Fruit fly (Drosophila melanogaster) whole organism, embryonic: ENCODE data around the gene PNKP.

ENCODE experiments used
- CG10147 ChIP-seq: fragments of 200-800 bp; sonication (Bioruptor generic); optimal IDR thresholded peaks from 2 replicates; lab custom pipeline; 2019; ENCODE audit warnings: missing biosample characterization, mild to moderate bottlenecking, missing genetic modification characterization, moderate library complexity
- CG10366 ChIP-seq: fragments of 200-800 bp; sonication (Bioruptor generic); IDR thresholded peaks from 2 replicates; pipeline ENCODE4 v1.3.6; 2022; ENCODE audit warnings: missing biosample characterization, missing genetic modification characterization
- CG10543 ChIP-seq: fragments of 200-800 bp; sonication (Bioruptor generic); optimal IDR thresholded peaks from 3 replicates; lab custom pipeline; 2017; ENCODE audit warnings: missing biosample characterization, mild to moderate bottlenecking, missing genetic modification characterization, moderate library complexity
- CG1233 ChIP-seq: fragments of 200-800 bp; sonication (Bioruptor generic); optimal IDR thresholded peaks from 4 replicates; lab custom pipeline; 2018; ENCODE audit warnings: missing biosample characterization, mild to moderate bottlenecking, missing genetic modification characterization
- CG12391 ChIP-seq: fragments of 200-800 bp; sonication (Bioruptor generic); optimal IDR thresholded peaks from 3 replicates; lab custom pipeline; 2018; ENCODE audit warnings: missing biosample characterization, mild to moderate bottlenecking, missing genetic modification characterization, moderate library complexity
- CG14965 ChIP-seq: fragments of 200-800 bp; sonication (Bioruptor generic); optimal IDR thresholded peaks from 2 replicates; lab custom pipeline; 2016; ENCODE audit warnings: missing biosample characterization, missing genetic modification characterization, borderline replicate concordance
- CG17361 ChIP-seq: fragments of 200-800 bp; sonication (Bioruptor generic); IDR thresholded peaks from 3 replicates; pipeline ENCODE4 v1.3.6; 2022; ENCODE audit warnings: missing biosample characterization, missing genetic modification characterization
- CG17385 ChIP-seq: fragments of 200-800 bp; sonication (Bioruptor generic); optimal IDR thresholded peaks from 3 replicates; lab custom pipeline; 2018; ENCODE audit warnings: missing biosample characterization, mild to moderate bottlenecking, missing genetic modification characterization
- CG18262 ChIP-seq: fragments of 200-800 bp; optimal IDR thresholded peaks from 3 replicates; lab custom pipeline; 2019; ENCODE audit warnings: missing biosample characterization, mild to moderate bottlenecking, missing genetic modification characterization, moderate library complexity
- CG18476 ChIP-seq: fragments of 200-800 bp; sonication (Bioruptor generic); optimal IDR thresholded peaks from 2 replicates; lab custom pipeline; 2016; ENCODE audit warnings: missing biosample characterization, mild to moderate bottlenecking, missing genetic modification characterization
- CG2120 ChIP-seq: fragments of 200-800 bp; sonication (Bioruptor generic); optimal IDR thresholded peaks from 3 replicates; lab custom pipeline; 2016; ENCODE audit warnings: missing biosample characterization, missing genetic modification characterization
- CG2199 ChIP-seq: fragments of 200-800 bp; sonication (Bioruptor generic); IDR thresholded peaks from 3 replicates; pipeline ENCODE4 v1.3.6; 2022; ENCODE audit warnings: missing biosample characterization, missing genetic modification characterization
- CG2712 ChIP-seq: fragments of 200-800 bp; optimal IDR thresholded peaks from 3 replicates; lab custom pipeline; 2019; ENCODE audit warnings: missing biosample characterization, mild to moderate bottlenecking, missing genetic modification characterization, moderate library complexity
- CG31365 ChIP-seq: fragments of 200-800 bp; sonication (Bioruptor generic); optimal IDR thresholded peaks from 2 replicates; lab custom pipeline; 2018; ENCODE audit warnings: missing biosample characterization, mild to moderate bottlenecking, missing genetic modification characterization
- CG31388 ChIP-seq: fragments of 200-800 bp; sonication (Bioruptor generic); optimal IDR thresholded peaks from 2 replicates; lab custom pipeline; 2016; ENCODE audit warnings: missing biosample characterization, missing genetic modification characterization
- CG32532 ChIP-seq: fragments of 200-800 bp; sonication (Bioruptor generic); IDR thresholded peaks from 2 replicates; pipeline ENCODE4 v1.3.6; 2022; ENCODE audit warnings: missing biosample characterization, missing genetic modification characterization
- CG4282 ChIP-seq: fragments of 200-800 bp; sonication (Bioruptor generic); optimal IDR thresholded peaks from 2 replicates; lab custom pipeline; 2016; ENCODE audit warnings: missing biosample characterization, missing genetic modification characterization
- CG7839 ChIP-seq: fragments of 200-800 bp; sonication (Bioruptor generic); optimal IDR thresholded peaks from 3 replicates; lab custom pipeline; 2018; ENCODE audit warnings: missing biosample characterization, mild to moderate bottlenecking, missing genetic modification characterization, moderate library complexity
- CG7987 ChIP-seq: fragments of 200-800 bp; sonication (Bioruptor generic); optimal IDR thresholded peaks from 2 replicates; lab custom pipeline; 2018; ENCODE audit warnings: missing biosample characterization, mild to moderate bottlenecking, missing genetic modification characterization, moderate library complexity
- CG8290 ChIP-seq, 3 experiments: fragments of 200-800 bp; sonication (Bioruptor generic); optimal IDR thresholded peaks; 2 replicates each; lab custom pipeline; 2016 to 2019; ENCODE audit warnings: missing biosample characterization in 3 of 3, missing genetic modification characterization in 3 of 3, mild to moderate bottlenecking in 2 of 3, moderate library complexity in 1 of 3
- CG8924 ChIP-seq: fragments of 200-800 bp; optimal IDR thresholded peaks from 3 replicates; lab custom pipeline; 2019; ENCODE audit warnings: missing biosample characterization, mild to moderate bottlenecking, missing genetic modification characterization, moderate library complexity
- CrebB ChIP-seq: fragments of 200-800 bp; sonication (Bioruptor generic); optimal IDR thresholded peaks from 3 replicates; lab custom pipeline; 2018; ENCODE audit warnings: missing biosample characterization, mild to moderate bottlenecking, missing genetic modification characterization
- Dp ChIP-seq: fragments of 200-800 bp; sonication (Bioruptor generic); optimal IDR thresholded peaks from 2 replicates; lab custom pipeline; 2018; ENCODE audit warnings: missing biosample characterization, mild to moderate bottlenecking, missing genetic modification characterization, moderate library complexity
- Drgx ChIP-seq: fragments of 200-800 bp; sonication (Bioruptor generic); IDR thresholded peaks from 2 replicates; pipeline ENCODE4 v1.3.6; 2022; ENCODE audit warnings: missing biosample characterization, missing genetic modification characterization
- HHEX ChIP-seq: fragments of 200-800 bp; sonication (Bioruptor generic); optimal IDR thresholded peaks from 3 replicates; lab custom pipeline; 2017; ENCODE audit warnings: missing biosample characterization, mild to moderate bottlenecking, missing genetic modification characterization, missing genetic modification reagents
- Med ChIP-seq: fragments of 200-800 bp; sonication (Bioruptor generic); peaks from one replicate; lab custom pipeline; 2016; ENCODE audit warnings: missing biosample characterization, missing genetic modification characterization, mild to moderate bottlenecking, inconsistent platforms, moderate library complexity
- Meics ChIP-seq: fragments of 200-800 bp; sonication (Bioruptor generic); optimal IDR thresholded peaks from 2 replicates; lab custom pipeline; 2017; ENCODE audit warnings: missing biosample characterization, mild to moderate bottlenecking, missing genetic modification characterization
- Rfx ChIP-seq: fragments of 200-800 bp; sonication (Bioruptor generic); IDR thresholded peaks from 2 replicates; pipeline ENCODE4 v1.3.6; 2022; ENCODE audit warnings: missing biosample characterization, missing genetic modification characterization
- Six4 ChIP-seq: fragments of 200-800 bp; sonication (Bioruptor generic); optimal IDR thresholded peaks from 2 replicates; lab custom pipeline; 2016; ENCODE audit warnings: missing biosample characterization, missing genetic modification characterization
- Spps ChIP-seq: fragments of 200-800 bp; sonication (Bioruptor generic); optimal IDR thresholded peaks from 2 replicates; lab custom pipeline; 2018; ENCODE audit warnings: missing biosample characterization, mild to moderate bottlenecking, missing genetic modification characterization
- Trl ChIP-seq, 3 experiments: fragments of >200 bp in 2 of 3; fragments of 200-800 bp in 1 of 3; sonication (Bioruptor generic) in 1 of 3; optimal IDR thresholded peaks; 2 replicates in 1 of 3; 3 replicates in 2 of 3; lab custom pipeline; 2016 to 2017; ENCODE audit warnings: missing biosample characterization in 1 of 3, missing genetic modification characterization in 1 of 3
- Xrp1 ChIP-seq: fragments of 200-800 bp; sonication (Bioruptor generic); IDR thresholded peaks from 2 replicates; pipeline ENCODE4 v1.3.6; 2022; ENCODE audit warnings: missing biosample characterization, missing genetic modification characterization
- cad ChIP-seq: fragments of >200 bp; optimal IDR thresholded peaks from 2 replicates; lab custom pipeline; 2017; ENCODE audit warnings: missing biosample characterization, missing genetic modification characterization
- dmrt99B ChIP-seq: fragments of 200-800 bp; sonication (Bioruptor generic); optimal IDR thresholded peaks from 2 replicates; lab custom pipeline; 2018; ENCODE audit warnings: missing biosample characterization, mild to moderate bottlenecking, missing genetic modification characterization, moderate library complexity
- gem ChIP-seq: fragments of 200-800 bp; sonication (Bioruptor generic); optimal IDR thresholded peaks from 2 replicates; lab custom pipeline; 2019; ENCODE audit warnings: missing biosample characterization, mild to moderate bottlenecking, missing genetic modification characterization, moderate library complexity
- grau ChIP-seq: fragments of 200-800 bp; optimal IDR thresholded peaks from 3 replicates; lab custom pipeline; 2019; ENCODE audit warnings: missing biosample characterization, mild to moderate bottlenecking, missing genetic modification characterization, moderate library complexity
- hkb ChIP-seq, 2 experiments: fragments of 200-800 bp in 1 of 2; fragments of >200 bp in 1 of 2; sonication (Bioruptor generic) in 1 of 2; IDR thresholded peaks in 1 of 2; optimal IDR thresholded peaks in 1 of 2; 2 replicates each; pipeline versions ENCODE4 v1.3.6 to Lab custom; 2017 to 2022; ENCODE audit warnings: missing biosample characterization in 1 of 2, missing genetic modification characterization in 1 of 2
- hth ChIP-seq: fragments of >200 bp; optimal IDR thresholded peaks from 2 replicates; lab custom pipeline; 2017; ENCODE audit warnings: inconsistent platforms
- inv ChIP-seq: fragments of 200-800 bp; sonication (Bioruptor generic); IDR thresholded peaks from 2 replicates; pipeline ENCODE4 v1.3.6; 2022; ENCODE audit warnings: missing biosample characterization, missing genetic modification characterization; ENCODE audit not compliant: partially characterized antibody
- nerfin-2 ChIP-seq: fragments of 200-800 bp; sonication (Bioruptor generic); IDR thresholded peaks from 2 replicates; pipeline ENCODE4 v1.3.6; 2022; ENCODE audit warnings: missing biosample characterization, missing genetic modification characterization; ENCODE audit not compliant: partially characterized antibody
- nom ChIP-seq: fragments of 200-800 bp; sonication (Bioruptor generic); optimal IDR thresholded peaks from 2 replicates; lab custom pipeline; 2017; ENCODE audit warnings: missing biosample characterization, missing genetic modification characterization, mild to moderate bottlenecking, moderate library complexity, missing genetic modification reagents
- otp ChIP-seq: fragments of 200-800 bp; sonication (Bioruptor generic); IDR thresholded peaks from 3 replicates; pipeline ENCODE4, ENCODE4 v1.3.6; 2022; ENCODE audit warnings: missing biosample characterization, missing genetic modification characterization
- p53 ChIP-seq: fragments of 200-800 bp; sonication (Bioruptor generic); optimal IDR thresholded peaks from 2 replicates; lab custom pipeline; 2016; ENCODE audit warnings: missing biosample characterization, missing genetic modification characterization
- psq ChIP-seq: fragments of 200-800 bp; sonication (Bioruptor generic); optimal IDR thresholded peaks from 2 replicates; lab custom pipeline; 2017; ENCODE audit warnings: missing biosample characterization, missing genetic modification characterization
- salm ChIP-seq: fragments of 200-800 bp; sonication (Bioruptor generic); optimal IDR thresholded peaks from 2 replicates; lab custom pipeline; 2018; ENCODE audit warnings: missing biosample characterization, mild to moderate bottlenecking, missing genetic modification characterization
- so ChIP-seq: fragments of 200-800 bp; sonication (Bioruptor generic); IDR thresholded peaks from 3 replicates; pipeline ENCODE4 v1.3.6; 2022; ENCODE audit warnings: missing biosample characterization, missing genetic modification characterization
- sob ChIP-seq: fragments of 200-800 bp; sonication (Bioruptor generic); IDR thresholded peaks from 2 replicates; pipeline ENCODE4 v1.3.6; 2022; ENCODE audit warnings: missing biosample characterization, missing genetic modification characterization
- z ChIP-seq: fragments of 200-800 bp; sonication (Bioruptor generic); IDR thresholded peaks from 3 replicates; pipeline ENCODE4 v1.3.6; 2022; ENCODE audit warnings: missing biosample characterization, missing genetic modification characterization
- zfh2 ChIP-seq: fragments of 200-800 bp; sonication (Bioruptor generic); optimal IDR thresholded peaks from 2 replicates; lab custom pipeline; 2016; ENCODE audit warnings: missing biosample characterization, missing genetic modification characterization

PNKP gene

DNA sequence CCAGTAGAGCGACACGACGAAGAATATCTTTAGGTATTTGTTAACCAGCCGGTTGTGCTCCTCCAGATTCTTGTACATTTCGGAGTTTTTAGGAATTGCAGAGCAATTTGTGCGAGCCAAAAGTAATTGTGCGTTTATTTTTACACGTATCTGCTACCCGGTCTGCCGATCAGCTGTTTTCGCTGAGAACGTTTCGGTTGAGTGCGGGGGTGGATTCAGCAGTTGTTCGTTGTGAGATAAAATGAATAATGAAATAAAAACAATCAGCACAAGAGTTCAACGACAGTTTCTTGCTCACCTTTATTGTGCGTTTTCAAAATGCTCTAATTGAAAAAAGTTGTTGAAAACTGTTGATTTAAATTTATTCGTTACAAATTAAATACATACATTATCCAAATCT lies 39.5 kb downstream of the PNKP start, which contains the start of gene nac (continued):
- TF ChIP-seq CrebB (tag; lab: Kevin White, UChicago) (no peak), CG18262 (peak; percentile 11), CG4282 (GFP tag; lab: Kevin White, UChicago) (no peak), CG14965 (no peak), CG10147 (peak; percentile 15), sob (GFP tag; lab: Robert Waterston, UW) (0 out of 2 replicates have a peak, but pooled peaks have one; percentile 14), z (GFP tag; lab: Robert Waterston, UW) (peak; percentile 78), Drgx (GFP tag; lab: Robert Waterston, UW) (no peak), CG31365 (tag; lab: Kevin White, UChicago) (no peak), p53 (GFP tag; lab: Kevin White, UChicago) (no peak), gem (tag; lab: Kevin White, UChicago) (no peak), Meics (GFP tag; lab: Kevin White, UChicago) (peak; percentile 10), hth (lab: Kevin White, UChicago) (no peak), psq (GFP tag; lab: Kevin White, UChicago) (no peak), HHEX (GFP tag; lab: Kevin White, UChicago) (no peak), CG18476 (GFP tag; lab: Kevin White, UChicago) (peak; percentile 100), so (GFP tag; lab: Robert Waterston, UW) (0 out of 3 replicates have a peak, but pooled peaks have one; percentile 12), CG7839 (tag; lab: Kevin White, UChicago) (peak; percentile 5), Six4 (GFP tag; lab: Kevin White, UChicago) (no peak), CG31388 (GFP tag; lab: Kevin White, UChicago) (no peak), CG8290 (GFP tag; optimal IDR thresholded peaks at IDR 0.05; lab: Kevin White, UChicago) (no peak), CG8290 (tag; optimal IDR thresholded peaks at IDR 0.05; lab: Kevin White, UChicago) (peak in 1 of 2 experiments; percentile 62), salm (no peak), CG2199 (GFP tag; lab: Robert Waterston, UW) (peak; percentile 26; the same call in 1 of the 3 replicates), Rfx (GFP tag; lab: Robert Waterston, UW) (peak; percentile 40; the same call in 1 of the 2 replicates), CG12391 (peak; percentile 17), Dp (GFP tag; lab: Kevin White, UChicago) (no peak), otp (GFP tag; lab: Robert Waterston, UW) (no peak), CG17385 (GFP tag; lab: Kevin White, UChicago) (peak; percentile 12), Spps (tag; lab: Kevin White, UChicago) (no peak), Med (GFP tag; lab: Kevin White, UChicago) (peak; percentile 79), CG10543 (GFP tag; lab: Kevin White, UChicago) (no peak), dmrt99B (tag; lab: Kevin White, UChicago) (no peak), inv (GFP tag; lab: Robert Waterston, UW) (no peak), nerfin-2 (no peak), CG1233 (no peak), Xrp1 (GFP tag; lab: Robert Waterston, UW) (peak; percentile 24; the same call in 1 of the 2 replicates), Trl (optimal IDR thresholded peaks at IDR 0.05; lab: Kevin White, UChicago) (no peak), Trl (GFP tag; optimal IDR thresholded peaks at IDR 0.05; lab: Kevin White, UChicago) (no peak), CG7987 (GFP tag; lab: Kevin White, UChicago) (peak; percentile 12), CG8924 (tag; lab: Kevin White, UChicago) (no peak), grau (tag; lab: Kevin White, UChicago) (peak; percentile 31), zfh2 (GFP tag; lab: Kevin White, UChicago) (no peak), cad (no peak), CG2120 (GFP tag; lab: Kevin White, UChicago) (peak; percentile 34), nom (peak; percentile 6), CG32532 (peak; percentile 33; the same call in 1 of the 2 replicates), CG2712 (tag; lab: Kevin White, UChicago) (peak; percentile 7), CG17361 (GFP tag; lab: Robert Waterston, UW) (no peak), CG10366 (GFP tag; lab: Robert Waterston, UW) (0 out of 2 replicates have a peak, but pooled peaks have one; percentile 20), hkb (optimal IDR thresholded peaks at IDR 0.05; lab: Kevin White, UChicago) (peak; percentile 97), hkb (GFP tag; IDR thresholded peaks at IDR 0.05; lab: Robert Waterston, UW) (no peak)
